Worm (Caenorhabditis elegans) whole organism, L4 larva: ENCODE measurements around the gene rsp-2.

Experiments
- D1046.2 ChIP-seq: fragments of 200-800 bp; sonication (Bioruptor generic); IDR thresholded peaks from 2 replicates; pipeline ENCODE4 v1.3.6; 2022; ENCODE audit warnings: missing genetic modification characterization, missing compliant biosample characterization
- F10B5.3 ChIP-seq: sonication (generic microtip); optimal IDR thresholded peaks from 2 replicates; lab custom pipeline; 2016; ENCODE audit warnings: mild to moderate bottlenecking, missing genetic modification characterization, missing compliant biosample characterization
- F26F4.8 ChIP-seq: fragments of 200-800 bp; sonication (Bioruptor generic); conservative IDR thresholded peaks from 2 replicates; pipeline ENCODE4 v1.3.6; 2022; ENCODE audit warnings: missing genetic modification characterization, missing compliant biosample characterization
- F44E2.7 ChIP-seq: fragments of 200-800 bp; sonication (Bioruptor generic); IDR thresholded peaks from 2 replicates; pipeline ENCODE4 v2.1.2; 2022; ENCODE audit warnings: missing genetic modification characterization, missing compliant biosample characterization
- R02D3.7 ChIP-seq: fragments of 150-350 bp; sonication (generic microtip); optimal IDR thresholded peaks from 3 replicates; lab custom pipeline; 2014; ENCODE audit warnings: missing biosample characterization, missing genetic modification characterization
- Y105C5A.15 ChIP-seq: fragments of 200-800 bp; sonication (Bioruptor generic); IDR thresholded peaks from 2 replicates; pipeline ENCODE4 v1.3.6; 2022; ENCODE audit warnings: missing genetic modification characterization, missing compliant biosample characterization
- ZK337.2 ChIP-seq: fragments of 200-800 bp; sonication (Bioruptor generic); IDR thresholded peaks from 2 replicates; pipeline ENCODE4 v1.3.6; 2022; ENCODE audit warnings: missing genetic modification reagents, missing genetic modification characterization, missing compliant biosample characterization
- ZK546.5 ChIP-seq, 2 experiments: sonication (generic microtip); optimal IDR thresholded peaks; 2 replicates each; lab custom pipeline; 2017; ENCODE audit warnings: missing biosample characterization in 2 of 2, missing genetic modification characterization in 2 of 2
- ama-1 ChIP-seq: fragments of 150-350 bp; optimal IDR thresholded peaks from 2 replicates; lab custom pipeline; 2014; ENCODE audit warnings: inconsistent platforms, mixed read lengths
- attf-4 ChIP-seq: sonication (generic microtip); optimal IDR thresholded peaks from 3 replicates; lab custom pipeline; 2017; ENCODE audit warnings: missing biosample characterization, missing genetic modification characterization
- ceh-28 ChIP-seq: fragments of 150-350 bp; optimal IDR thresholded peaks from 2 replicates; lab custom pipeline; 2014; ENCODE audit warnings: missing biosample characterization, missing genetic modification reagents, missing genetic modification characterization
- ces-1 ChIP-seq: fragments of 150-350 bp; sonication (generic microtip); optimal IDR thresholded peaks from 4 replicates; lab custom pipeline; 2014; ENCODE audit warnings: missing biosample characterization, missing genetic modification reagents, missing genetic modification characterization
- cey-2 ChIP-seq: sonication (generic microtip); optimal IDR thresholded peaks from 3 replicates; lab custom pipeline; 2017; ENCODE audit warnings: missing genetic modification characterization, mild to moderate bottlenecking, missing compliant biosample characterization, antibody characterized with exemption, borderline replicate concordance; ENCODE audit not compliant: insufficient read depth
- daf-12 ChIP-seq: fragments of 150-350 bp; optimal IDR thresholded peaks from 2 replicates; lab custom pipeline; 2014; ENCODE audit warnings: missing biosample characterization, missing genetic modification reagents, missing genetic modification characterization
- daf-19 ChIP-seq: fragments of 200-800 bp; sonication (Bioruptor generic); conservative IDR thresholded peaks from 2 replicates; pipeline ENCODE4 v1.3.6; 2022; ENCODE audit warnings: missing genetic modification characterization, missing compliant biosample characterization
- daf-8 ChIP-seq: fragments of 200-800 bp; sonication (Bioruptor generic); IDR thresholded peaks from 2 replicates; pipeline ENCODE4 v1.3.6; 2022; ENCODE audit warnings: missing genetic modification characterization, missing compliant biosample characterization
- dmd-8 ChIP-seq: fragments of 200-800 bp; sonication (Bioruptor generic); IDR thresholded peaks from 2 replicates; pipeline ENCODE4 v1.3.6; 2022; ENCODE audit warnings: missing genetic modification characterization, missing compliant biosample characterization
- dmd-9 ChIP-seq: fragments of 200-800 bp; sonication (Bioruptor generic); IDR thresholded peaks from 2 replicates; pipeline ENCODE4 v1.3.6; 2022; ENCODE audit warnings: missing genetic modification reagents, missing genetic modification characterization, missing compliant biosample characterization
- duxl-1 ChIP-seq: sonication (generic microtip); optimal IDR thresholded peaks from 2 replicates; lab custom pipeline; 2016; ENCODE audit warnings: mild to moderate bottlenecking, missing genetic modification characterization, moderate library complexity, missing compliant biosample characterization; ENCODE audit not compliant: poor library complexity
- dve-1 ChIP-seq: sonication (generic microtip); optimal IDR thresholded peaks from 2 replicates; lab custom pipeline; 2017; ENCODE audit warnings: antibody characterized with exemption, mild to moderate bottlenecking, missing genetic modification characterization, missing compliant biosample characterization; ENCODE audit not compliant: insufficient read depth
- egl-27 ChIP-seq: sonication (generic microtip); optimal IDR thresholded peaks from 3 replicates; lab custom pipeline; 2017; ENCODE audit warnings: missing biosample characterization, missing genetic modification reagents, missing genetic modification characterization
- fkh-10 ChIP-seq: fragments of 150-350 bp; optimal IDR thresholded peaks from 2 replicates; lab custom pipeline; 2014; ENCODE audit warnings: missing biosample characterization, missing genetic modification reagents, missing genetic modification characterization
- hlh-30 ChIP-seq: sonication (generic microtip); optimal IDR thresholded peaks from 2 replicates; lab custom pipeline; 2017; ENCODE audit warnings: antibody characterized with exemption, mild to moderate bottlenecking, missing genetic modification characterization, missing compliant biosample characterization; ENCODE audit not compliant: insufficient read depth
- jun-1 ChIP-seq: fragments of 150-350 bp; optimal IDR thresholded peaks from 2 replicates; lab custom pipeline; 2014; ENCODE audit warnings: missing biosample characterization, missing genetic modification reagents, missing genetic modification characterization
- lin-15B ChIP-seq: fragments of 150-350 bp; sonication (generic microtip); optimal IDR thresholded peaks from 3 replicates; lab custom pipeline; 2014; ENCODE audit warnings: missing biosample characterization, missing genetic modification characterization
- lin-29 ChIP-seq: fragments of 200-800 bp; sonication (Bioruptor generic); IDR thresholded peaks from 2 replicates; pipeline ENCODE4 v1.3.6; 2022; ENCODE audit warnings: missing genetic modification reagents, missing genetic modification characterization, missing compliant biosample characterization
- lin-38 ChIP-seq: fragments of 200-800 bp; sonication (Bioruptor generic); IDR thresholded peaks from 2 replicates; pipeline ENCODE4 v1.3.6; 2022; ENCODE audit warnings: missing genetic modification reagents, missing genetic modification characterization, missing compliant biosample characterization
- lin-39 ChIP-seq: fragments of 150-350 bp; optimal IDR thresholded peaks from 2 replicates; lab custom pipeline; 2014; ENCODE audit warnings: missing biosample characterization, missing genetic modification reagents, missing genetic modification characterization
- lir-3 ChIP-seq: sonication (generic microtip); optimal IDR thresholded peaks from 2 replicates; lab custom pipeline; 2016; ENCODE audit warnings: mild to moderate bottlenecking, missing genetic modification characterization, missing compliant biosample characterization
- lsy-2 ChIP-seq, 2 experiments: fragments of 150-350 bp in 1 of 2; sonication (generic microtip) in 1 of 2; optimal IDR thresholded peaks; 2 replicates each; lab custom pipeline; 2014 to 2017; ENCODE audit warnings: missing biosample characterization in 2 of 2, missing genetic modification characterization in 2 of 2
- madf-5 ChIP-seq, 2 experiments: fragments of 200-800 bp; sonication (Bioruptor generic); IDR thresholded peaks; 2 replicates each; pipeline ENCODE4 v1.3.6; 2022; ENCODE audit warnings: missing compliant biosample characterization in 2 of 2, missing genetic modification characterization in 2 of 2
- mdl-1 ChIP-seq, 2 experiments: fragments of 150-350 bp in 1 of 2; sonication (generic microtip) in 1 of 2; optimal IDR thresholded peaks; 2 replicates each; lab custom pipeline; 2014 to 2017; ENCODE audit warnings: missing biosample characterization in 2 of 2, missing genetic modification characterization in 2 of 2
- mep-1 ChIP-seq: fragments of 150-350 bp; sonication (generic microtip); optimal IDR thresholded peaks from 3 replicates; lab custom pipeline; 2014; ENCODE audit warnings: missing biosample characterization, missing genetic modification characterization
- mxl-2 ChIP-seq: fragments of 200-800 bp; sonication (Bioruptor generic); conservative IDR thresholded peaks from 2 replicates; pipeline ENCODE4 v1.3.6; 2022; ENCODE audit warnings: missing genetic modification reagents, missing genetic modification characterization, missing compliant biosample characterization
- nhr-10 ChIP-seq: fragments of 150-350 bp; optimal IDR thresholded peaks from 2 replicates; lab custom pipeline; 2014; ENCODE audit warnings: missing biosample characterization, missing genetic modification characterization
- nhr-11 ChIP-seq: fragments of 150-350 bp; optimal IDR thresholded peaks from 2 replicates; lab custom pipeline; 2014; ENCODE audit warnings: missing biosample characterization, missing genetic modification characterization
- nhr-111 ChIP-seq: fragments of 200-800 bp; sonication (Bioruptor generic); optimal IDR thresholded peaks from 2 replicates; lab custom pipeline; 2018; ENCODE audit warnings: mild to moderate bottlenecking, missing genetic modification characterization, missing compliant biosample characterization
- nhr-41 ChIP-seq: fragments of 200-800 bp; sonication (Bioruptor generic); IDR thresholded peaks from 2 replicates; pipeline ENCODE4 v1.3.6; 2022; ENCODE audit warnings: missing genetic modification reagents, missing genetic modification characterization, missing compliant biosample characterization
- nhr-42 ChIP-seq: fragments of 200-800 bp; sonication (Bioruptor generic); IDR thresholded peaks from 2 replicates; pipeline ENCODE4 v1.3.6; 2022; ENCODE audit warnings: missing genetic modification characterization, missing compliant biosample characterization
- nhr-48 ChIP-seq: sonication (generic microtip); optimal IDR thresholded peaks from 2 replicates; lab custom pipeline; 2016; ENCODE audit warnings: mild to moderate bottlenecking, missing genetic modification characterization, missing compliant biosample characterization
- nhr-6 ChIP-seq: fragments of 150-350 bp; optimal IDR thresholded peaks from 2 replicates; lab custom pipeline; 2014; ENCODE audit warnings: missing biosample characterization, missing genetic modification characterization
- nhr-76 ChIP-seq: fragments of 150-350 bp; optimal IDR thresholded peaks from 2 replicates; lab custom pipeline; 2014; ENCODE audit warnings: missing biosample characterization, missing genetic modification characterization
- rbr-2 ChIP-seq: sonication (generic microtip); optimal IDR thresholded peaks from 2 replicates; lab custom pipeline; 2016; ENCODE audit warnings: missing genotype, missing genetic modification characterization, missing compliant biosample characterization
- sdz-12 ChIP-seq: fragments of 200-800 bp; sonication (Bioruptor generic); optimal IDR thresholded peaks from 2 replicates; lab custom pipeline; 2018; ENCODE audit warnings: mild to moderate bottlenecking, missing genetic modification characterization, missing compliant biosample characterization
- snpc-4 ChIP-seq: fragments of 150-350 bp; optimal IDR thresholded peaks from 2 replicates; lab custom pipeline; 2014; ENCODE audit warnings: missing biosample characterization, missing genetic modification characterization
- spr-1 ChIP-seq: sonication (generic microtip); optimal IDR thresholded peaks from 2 replicates; lab custom pipeline; 2016; ENCODE audit warnings: mild to moderate bottlenecking, missing genetic modification characterization, missing compliant biosample characterization
- unc-39 ChIP-seq: sonication (generic microtip); optimal IDR thresholded peaks from 2 replicates; lab custom pipeline; 2017; ENCODE audit warnings: missing biosample characterization, missing genetic modification characterization
- vab-7 ChIP-seq: fragments of 200-800 bp; sonication (Bioruptor generic); IDR thresholded peaks from 2 replicates; pipeline ENCODE4 v1.3.6; 2022; ENCODE audit warnings: missing genetic modification reagents, missing genetic modification characterization, missing compliant biosample characterization
- zag-1 ChIP-seq: fragments of 150-350 bp; optimal IDR thresholded peaks from 2 replicates; lab custom pipeline; 2014; ENCODE audit warnings: missing biosample characterization, missing genetic modification characterization
- zfp-2 ChIP-seq: sonication (generic microtip); optimal IDR thresholded peaks from 2 replicates; lab custom pipeline; 2016; ENCODE audit warnings: mild to moderate bottlenecking, missing genetic modification characterization, missing compliant biosample characterization
- zfp-3 ChIP-seq: fragments of 200-800 bp; sonication (Bioruptor generic); conservative IDR thresholded peaks from 2 replicates; pipeline ENCODE4 v1.3.6; 2022; ENCODE audit warnings: missing genetic modification reagents, missing genetic modification characterization, missing compliant biosample characterization
- zip-11 ChIP-seq: fragments of 200-800 bp; sonication (Bioruptor generic); IDR thresholded peaks from 2 replicates; pipeline ENCODE4 v1.3.6; 2022; ENCODE audit warnings: missing genetic modification characterization, missing compliant biosample characterization
- zip-2 ChIP-seq: fragments of 150-350 bp; optimal IDR thresholded peaks from 2 replicates; lab custom pipeline; 2014; ENCODE audit warnings: missing biosample characterization, missing genetic modification characterization

The rsp-2 gene

DNA sequence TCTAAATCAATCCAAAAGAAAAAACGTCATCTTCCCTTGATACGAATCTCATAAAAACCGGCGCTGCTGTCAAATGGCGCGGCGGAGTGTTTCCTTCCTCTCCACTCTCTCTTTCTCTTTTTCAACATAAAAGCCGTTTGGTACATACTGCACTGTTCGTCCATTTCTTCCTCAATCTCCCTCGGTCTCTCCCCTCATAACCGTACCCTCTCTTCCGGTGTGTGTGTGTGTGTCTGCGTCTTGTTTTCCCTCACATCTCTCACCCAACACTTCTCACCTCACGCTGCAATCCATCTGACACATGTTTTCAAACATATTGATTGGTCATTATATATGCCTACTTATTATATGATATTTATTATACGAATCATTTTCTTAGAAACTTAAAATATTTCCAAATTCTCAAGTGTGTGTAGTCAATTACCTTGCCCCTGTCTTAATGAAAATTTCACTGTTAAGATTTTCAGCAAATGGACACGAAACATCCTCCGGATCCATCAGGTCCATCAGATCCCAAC is 11.7 kb upstream of the rsp-2 start, which contains the start of the genes aars-1 and rga-1 (continued):
- TF ChIP-seq madf-5 (GFP tag; IDR thresholded peaks at IDR 0.05; lab: Robert Waterston, UW) = no peak
- no peak for TF ChIP-seq dmd-9 (GFP tag; lab: Robert Waterston, UW)
- peak; percentile 31 for TF ChIP-seq nhr-10 (tag; lab: Kevin White, UChicago)
- no peak for TF ChIP-seq nhr-42 (GFP tag; lab: Robert Waterston, UW)
- no peak for TF ChIP-seq lin-39 (tag; lab: Kevin White, UChicago)
- TF ChIP-seq attf-4 (tag; lab: Kevin White, UChicago) = no peak
- peak; percentile 79 for TF ChIP-seq dve-1
- no peak for TF ChIP-seq Y105C5A.15
- no peak for TF ChIP-seq vab-7
- TF ChIP-seq zip-2 = peak; percentile 54
- no peak for TF ChIP-seq egl-27
- no peak for TF ChIP-seq lin-29 (GFP tag; lab: Robert Waterston, UW)
- no peak for TF ChIP-seq mxl-2 (GFP tag; lab: Robert Waterston, UW)
- TF ChIP-seq lsy-2 (tag; optimal IDR thresholded peaks at IDR 0.05; lab: Kevin White, UChicago) = peak in 1 of 2 experiments; percentile 72
- no peak for TF ChIP-seq lin-15B (tag; lab: Kevin White, UChicago)
- no peak for TF ChIP-seq ces-1 (GFP tag; lab: Kevin White, UChicago)
- no peak for TF ChIP-seq F44E2.7 (GFP tag; lab: Robert Waterston, UW)
- peak; percentile 60 for TF ChIP-seq spr-1 (tag; lab: Kevin White, UChicago)
- peak; percentile 51 for TF ChIP-seq nhr-6
- TF ChIP-seq R02D3.7 (tag; lab: Kevin White, UChicago) = no peak
- peak; percentile 30 for TF ChIP-seq rbr-2 (tag; lab: Kevin White, UChicago)
- no peak for TF ChIP-seq nhr-41
- peak; percentile 26 for TF ChIP-seq jun-1 (tag; lab: Kevin White, UChicago)
- TF ChIP-seq lir-3 (tag; lab: Kevin White, UChicago) = no peak
- no peak for TF ChIP-seq ZK546.5 (tag; optimal IDR thresholded peaks at IDR 0.05; lab: Kevin White, UChicago)
- TF ChIP-seq hlh-30 = peak; percentile 89
- no peak for TF ChIP-seq unc-39
- no peak for TF ChIP-seq cey-2 (tag; lab: Kevin White, UChicago)
- TF ChIP-seq daf-8 (GFP tag; lab: Robert Waterston, UW) = no peak
- no peak for TF ChIP-seq F10B5.3 (tag; lab: Kevin White, UChicago)
- TF ChIP-seq fkh-10 (GFP tag; lab: Kevin White, UChicago) = no peak
- TF ChIP-seq zip-11 (GFP tag; lab: Robert Waterston, UW) = no peak
- TF ChIP-seq nhr-11 (tag; lab: Kevin White, UChicago) = no peak
- no peak for TF ChIP-seq nhr-76 (tag; lab: Kevin White, UChicago)
- TF ChIP-seq ZK337.2 (GFP tag; lab: Robert Waterston, UW) = no peak
- no peak for TF ChIP-seq sdz-12 (GFP tag; lab: Kevin White, UChicago)
- no peak for TF ChIP-seq snpc-4 (tag; lab: Kevin White, UChicago)
- no peak for TF ChIP-seq zag-1 (tag; lab: Kevin White, UChicago)
- no peak for TF ChIP-seq nhr-111
- no peak for TF ChIP-seq dmd-8 (GFP tag; lab: Robert Waterston, UW)
- peak in 1 of 2 experiments; percentile 82 for TF ChIP-seq mdl-1 (tag; optimal IDR thresholded peaks at IDR 0.05; lab: Kevin White, UChicago)
- no peak for TF ChIP-seq F26F4.8 (GFP tag; lab: Robert Waterston, UW)
- TF ChIP-seq daf-19 (GFP tag; lab: Robert Waterston, UW) = no peak
- no peak for TF ChIP-seq duxl-1 (tag; lab: Kevin White, UChicago)
- no peak for TF ChIP-seq zfp-2
- peak; percentile 11 for TF ChIP-seq ceh-28 (tag; lab: Kevin White, UChicago)
- TF ChIP-seq zfp-3 = no peak
- TF ChIP-seq lin-38 (GFP tag; lab: Robert Waterston, UW) = peak; percentile 51
- TF ChIP-seq nhr-48 (tag; lab: Kevin White, UChicago) = peak; percentile 95
- TF ChIP-seq mep-1 (tag; lab: Kevin White, UChicago) = peak; percentile 67
- TF ChIP-seq ama-1 = no peak
- no peak for TF ChIP-seq daf-12 (tag; lab: Kevin White, UChicago)
- no peak for TF ChIP-seq D1046.2 (GFP tag; lab: Robert Waterston, UW)
